Fruit fly (Drosophila melanogaster): ENCODE results near the gene Alp12.

dm6 chr2L:19418872-19419271 lies 5.0 kb upstream of the Alp12 start, which contains the start of gene lectin-37Db:
- TF ChIP-seq CrebA (GFP tag; optimal IDR thresholded peaks at IDR 0.05; ENCODE audit: borderline replicate concordance) (no peak), psq (GFP tag; optimal IDR thresholded peaks at IDR 0.05) (no peak), dl (GFP tag; optimal IDR thresholded peaks at IDR 0.05; ENCODE audit: insufficient read depth in 1 of 2, partially characterized antibody in 2 of 2) (no peak), Dfd (GFP tag; optimal IDR thresholded peaks at IDR 0.05) (no peak), fru (GFP tag; optimal IDR thresholded peaks at IDR 0.05) (no peak)

Data from whole organism, wandering third instar larva.